Worm (Caenorhabditis elegans): ENCODE data around the gene C49F5.3.

- TF ChIP-seq ref-1 (GFP tag; conservative IDR thresholded peaks at IDR 0.05) (no peak), med-1 (GFP tag; optimal IDR thresholded peaks at IDR 0.05; ENCODE audit: insufficient read depth) (no peak)
Observed at ce11 chrX:12003969-12004368, 20.5 kb upstream of the C49F5.3 start.
